Worm (Caenorhabditis elegans) whole organism, L1 larva: ENCODE results near the gene acs-15.

Source experiments
- grh-1 ChIP-seq: fragments of 200-800 bp; sonication (Bioruptor generic); IDR thresholded peaks from 2 replicates; pipeline ENCODE4 v1.3.6; 2022; ENCODE audit warnings: missing genetic modification reagents, missing genetic modification characterization, missing compliant biosample characterization
- lsy-2 ChIP-seq, 2 experiments: fragments of 150-350 bp; optimal IDR thresholded peaks; 2 replicates each; lab custom pipeline; 2014; ENCODE audit warnings: missing biosample characterization in 2 of 2, missing genetic modification characterization in 2 of 2
- mef-2 ChIP-seq: fragments of 150-350 bp; optimal IDR thresholded peaks from 2 replicates; lab custom pipeline; 2014; ENCODE audit warnings: missing biosample characterization, missing genetic modification characterization
- nhr-85 ChIP-seq: sonication (generic microtip); peaks from one replicate; lab custom pipeline; 2016; ENCODE audit warnings: missing genetic modification characterization, inconsistent platforms, missing compliant biosample characterization
- vab-15 ChIP-seq: sonication (generic microtip); optimal IDR thresholded peaks from 2 replicates; lab custom pipeline; 2017; ENCODE audit warnings: missing genotype, mild to moderate bottlenecking, missing genetic modification characterization, missing compliant biosample characterization

ce11 chrII:943773-944172 is 11.0 kb downstream of the acs-15 start, which contains the start of gene clec-43:
- TF ChIP-seq lsy-2 (tag; optimal IDR thresholded peaks at IDR 0.05; lab: Kevin White, UChicago) (no peak), mef-2 (tag; lab: Kevin White, UChicago) (no peak), nhr-85 (tag; lab: Kevin White, UChicago) (no peak), grh-1 (GFP tag; lab: Robert Waterston, UW) (no peak), vab-15 (tag; lab: Kevin White, UChicago) (no peak)
